Worm (Caenorhabditis elegans): ENCODE results near the gene mig-10.

Gene mig-10

ce11 chrIII:8254938-8255337 lies 24.0 kb upstream of the mig-10 start, which contains the start of gene F09G8.5:
F09G8.5 (plus strand) TSS chrIII:8254975.
- TF ChIP-seq ztf-1 (GFP tag; conservative IDR thresholded peaks at IDR 0.05) (no peak), unc-55 (GFP tag; optimal IDR thresholded peaks at IDR 0.05) (peak; percentile 81), lin-11 (tag; optimal IDR thresholded peaks at IDR 0.05) (no peak), crh-2 (tag; optimal IDR thresholded peaks at IDR 0.05) (no peak), gmeb-1 (tag; optimal IDR thresholded peaks at IDR 0.05) (no peak)

DNA sequence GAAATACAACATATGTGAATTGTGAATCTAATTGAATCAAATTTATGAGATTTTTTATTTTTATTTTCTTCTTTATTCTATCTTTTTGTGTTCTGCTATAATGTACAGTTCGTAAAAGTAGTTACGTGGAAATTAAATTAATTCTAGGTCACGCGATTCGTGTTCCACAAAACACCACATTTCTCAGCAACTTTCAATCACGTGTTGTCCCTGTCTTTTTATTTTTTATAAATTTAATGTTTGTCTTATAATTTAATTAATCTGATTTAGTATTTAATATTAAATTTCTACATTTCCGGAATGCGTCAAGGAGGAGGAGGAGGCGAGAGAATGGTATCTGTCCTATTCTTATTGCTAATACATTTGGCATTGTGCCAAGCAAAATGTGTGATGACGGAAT lies 20.9 kb upstream of the mig-10 start, which contains the start of gene ncr-2:
TSS of gene ncr-2 (plus strand) at position 301 of the 400 bp plus-strand sequence.
- no peak for TF ChIP-seq dmd-4 (tag; optimal IDR thresholded peaks at IDR 0.05)
- no peak for TF ChIP-seq R02D3.7 (tag; optimal IDR thresholded peaks at IDR 0.05)
- TF ChIP-seq lin-39 (tag; optimal IDR thresholded peaks at IDR 0.05): no peak
- TF ChIP-seq sma-3 (GFP tag; optimal IDR thresholded peaks at IDR 0.05): no peak
- no peak for TF ChIP-seq blmp-1 (tag; optimal IDR thresholded peaks at IDR 0.05; ENCODE audit: insufficient read depth)
- TF ChIP-seq nhr-77 (tag; optimal IDR thresholded peaks at IDR 0.05): no peak
- TF ChIP-seq unc-39 (tag; optimal IDR thresholded peaks at IDR 0.05): no peak
- no peak for TF ChIP-seq lin-11 (tag; optimal IDR thresholded peaks at IDR 0.05)
- TF ChIP-seq nhr-23 (tag; optimal IDR thresholded peaks at IDR 0.05): no peak
- TF ChIP-seq nhr-11 (tag; optimal IDR thresholded peaks at IDR 0.05): no peak
- TF ChIP-seq peb-1 (tag; optimal IDR thresholded peaks at IDR 0.05): no peak
- TF ChIP-seq mdl-1 (tag; optimal IDR thresholded peaks at IDR 0.05): no peak
- TF ChIP-seq nhr-10 (tag; optimal IDR thresholded peaks at IDR 0.05): no peak
- TF ChIP-seq elt-1 (tag; optimal IDR thresholded peaks at IDR 0.05): no peak
- no peak for TF ChIP-seq ceh-82 (tag; optimal IDR thresholded peaks at IDR 0.05)
- no peak for TF ChIP-seq snpc-4 (tag; optimal IDR thresholded peaks at IDR 0.05)
- no peak for TF ChIP-seq unc-55 (GFP tag; optimal IDR thresholded peaks at IDR 0.05)
- TF ChIP-seq ztf-1 (GFP tag; conservative IDR thresholded peaks at IDR 0.05): no peak
- no peak for TF ChIP-seq ama-1 (optimal IDR thresholded peaks at IDR 0.05)
- no peak for TF ChIP-seq gmeb-1 (tag; optimal IDR thresholded peaks at IDR 0.05)

ce11 chrIII:8262599-8262998 lies 16.3 kb upstream of the mig-10 start:
- TF ChIP-seq ZK546.5 (tag; optimal IDR thresholded peaks at IDR 0.05): no peak
- no peak for TF ChIP-seq nhr-10 (tag; optimal IDR thresholded peaks at IDR 0.05)
- no peak for TF ChIP-seq nhr-129 (tag; optimal IDR thresholded peaks at IDR 0.05)
- no peak for TF ChIP-seq lin-13 (GFP tag; optimal IDR thresholded peaks at IDR 0.05)

ce11 chrIII:8263377-8263776 lies 15.5 kb upstream of the mig-10 start, which contains the start of gene col-91:
col-91 (minus strand) TSS chrIII:8263664.
- TF ChIP-seq F13H6.1 (tag; optimal IDR thresholded peaks at IDR 0.05): no peak
- TF ChIP-seq gmeb-1 (tag; optimal IDR thresholded peaks at IDR 0.05): no peak
- no peak for TF ChIP-seq snpc-4 (tag; optimal IDR thresholded peaks at IDR 0.05)
- TF ChIP-seq lin-11 (tag; optimal IDR thresholded peaks at IDR 0.05): no peak
- TF ChIP-seq nhr-237 (tag; optimal IDR thresholded peaks at IDR 0.05): no peak
- TF ChIP-seq nhr-10 (tag; optimal IDR thresholded peaks at IDR 0.05): no peak
- TF ChIP-seq R02D3.7 (tag; optimal IDR thresholded peaks at IDR 0.05): no peak
- peak; percentile 1 for TF ChIP-seq nhr-21 (tag; optimal IDR thresholded peaks at IDR 0.05)
- TF ChIP-seq blmp-1 (tag; optimal IDR thresholded peaks at IDR 0.05; ENCODE audit: insufficient read depth): no peak
- TF ChIP-seq nhr-25 (tag; optimal IDR thresholded peaks at IDR 0.05): peak; percentile 16
- TF ChIP-seq sma-9 (GFP tag; optimal IDR thresholded peaks at IDR 0.05): no peak
- no peak for TF ChIP-seq sma-9 (tag; optimal IDR thresholded peaks at IDR 0.05)
- TF ChIP-seq unc-39 (tag; optimal IDR thresholded peaks at IDR 0.05): no peak
- TF ChIP-seq ceh-16 (tag; optimal IDR thresholded peaks at IDR 0.05): no peak
- TF ChIP-seq alr-1 (tag; optimal IDR thresholded peaks at IDR 0.05): no peak
- no peak for TF ChIP-seq nhr-129 (tag; optimal IDR thresholded peaks at IDR 0.05)

DNA sequence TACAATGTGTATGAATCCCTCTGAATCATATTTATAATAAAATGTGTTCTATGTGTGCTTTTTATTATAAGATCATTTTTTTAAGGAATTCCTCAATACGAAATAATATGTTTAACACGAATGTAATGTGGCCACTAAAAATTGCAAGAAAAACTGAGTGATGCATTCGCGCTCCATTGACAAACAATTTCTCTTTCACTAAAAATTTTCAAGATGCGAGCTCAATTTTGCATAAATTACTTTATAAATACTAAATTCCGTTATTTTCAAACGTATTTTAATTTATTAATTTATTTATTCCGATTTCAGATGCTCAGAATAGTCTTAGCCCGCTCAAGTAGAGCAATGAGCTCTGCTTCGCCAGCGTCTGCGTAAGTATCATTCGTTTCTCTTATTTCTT lies 13.1 kb upstream of the mig-10 start, which contains the start of gene mrps-9:
TSS of gene mrps-9 (plus strand) at position 310 of the 400 bp plus-strand sequence.
- TF ChIP-seq nhr-10 (tag; optimal IDR thresholded peaks at IDR 0.05): no peak
- peak; percentile 53 for TF ChIP-seq unc-55 (GFP tag; optimal IDR thresholded peaks at IDR 0.05)
- peak; percentile 8 for TF ChIP-seq crh-2 (tag; optimal IDR thresholded peaks at IDR 0.05)
- no peak for TF ChIP-seq aly-2 (tag; optimal IDR thresholded peaks at IDR 0.05)
- no peak for TF ChIP-seq alr-1 (tag; optimal IDR thresholded peaks at IDR 0.05)
- TF ChIP-seq R02D3.7 (tag; optimal IDR thresholded peaks at IDR 0.05): no peak
- TF ChIP-seq blmp-1 (tag; optimal IDR thresholded peaks at IDR 0.05; ENCODE audit: insufficient read depth): peak; percentile 29

All from whole organism, L2 larva.